Fruit fly (Drosophila melanogaster) whole organism, pupa: ENCODE data around the gene mRpL49.

Source experiments
- CG12605 ChIP-seq: fragments of 200-800 bp; sonication (Bioruptor generic); IDR thresholded peaks from 2 replicates; pipeline ENCODE4 v1.3.6; 2022; ENCODE audit warnings: missing biosample characterization, missing genetic modification characterization
- CG15710 ChIP-seq: fragments of 200-800 bp; sonication (Bioruptor generic); optimal IDR thresholded peaks from 2 replicates; lab custom pipeline; 2018; ENCODE audit warnings: missing biosample characterization, mild to moderate bottlenecking, missing genetic modification characterization, moderate library complexity
- CG32121 ChIP-seq: fragments of 200-800 bp; sonication (Bioruptor generic); IDR thresholded peaks from 2 replicates; pipeline ENCODE4 v1.3.6; 2022; ENCODE audit warnings: missing biosample characterization, missing genetic modification characterization
- CG34367 ChIP-seq: fragments of 200-800 bp; sonication (Bioruptor generic); optimal IDR thresholded peaks from 2 replicates; lab custom pipeline; 2018; ENCODE audit warnings: missing biosample characterization, mild to moderate bottlenecking, missing genetic modification characterization
- CG8159 ChIP-seq: fragments of 200-800 bp; sonication (Bioruptor generic); optimal IDR thresholded peaks from 3 replicates; lab custom pipeline; 2018; ENCODE audit warnings: missing biosample characterization, mild to moderate bottlenecking, missing genetic modification characterization, moderate library complexity
- CG9948 ChIP-seq: fragments of 200-800 bp; sonication (Bioruptor generic); optimal IDR thresholded peaks from 2 replicates; lab custom pipeline; 2018; ENCODE audit warnings: missing biosample characterization, mild to moderate bottlenecking, missing genetic modification characterization, moderate library complexity
- Pif1A ChIP-seq: fragments of 200-800 bp; sonication (Bioruptor generic); optimal IDR thresholded peaks from 3 replicates; lab custom pipeline; 2016; ENCODE audit warnings: missing biosample characterization, missing genetic modification characterization
- rn ChIP-seq: fragments of 200-800 bp; sonication (Bioruptor generic); IDR thresholded peaks from 2 replicates; pipeline ENCODE4 v1.3.6; 2022; ENCODE audit warnings: missing biosample characterization, missing genetic modification characterization

DNA sequence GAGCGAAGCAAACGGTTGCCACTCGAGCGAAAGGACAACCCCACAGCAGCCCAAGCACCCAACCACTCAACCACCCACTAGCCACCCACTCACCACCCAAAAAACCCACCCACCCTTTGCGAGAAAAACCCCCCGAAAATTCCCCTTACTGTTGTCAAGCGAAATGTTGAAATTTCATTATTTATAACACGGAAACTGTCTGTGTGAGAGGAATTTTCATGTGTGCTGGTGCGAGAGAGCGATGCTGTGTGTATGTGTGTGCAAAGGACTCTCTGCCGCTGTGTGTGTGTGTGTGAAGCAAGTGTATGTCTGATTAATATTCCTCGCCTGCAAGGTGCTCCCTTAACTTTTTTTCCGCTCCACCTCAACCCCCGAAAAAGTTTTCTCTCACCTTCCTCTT, 22.9 kb downstream of the mRpL49 start:
- TF ChIP-seq CG8159 (tag; lab: Kevin White, UChicago) (no peak), CG9948 (tag; lab: Kevin White, UChicago) (no peak), CG34367 (tag; lab: Kevin White, UChicago) (no peak), rn (GFP tag; lab: Robert Waterston, UW) (no peak), CG32121 (GFP tag; lab: Robert Waterston, UW) (no peak), CG15710 (tag; lab: Kevin White, UChicago) (no peak), Pif1A (GFP tag; lab: Kevin White, UChicago) (no peak), CG12605 (GFP tag; lab: Robert Waterston, UW) (no peak)
